Fruit fly (Drosophila melanogaster): ENCODE data around the gene SLIRP1.

Gene SLIRP1

DNA sequence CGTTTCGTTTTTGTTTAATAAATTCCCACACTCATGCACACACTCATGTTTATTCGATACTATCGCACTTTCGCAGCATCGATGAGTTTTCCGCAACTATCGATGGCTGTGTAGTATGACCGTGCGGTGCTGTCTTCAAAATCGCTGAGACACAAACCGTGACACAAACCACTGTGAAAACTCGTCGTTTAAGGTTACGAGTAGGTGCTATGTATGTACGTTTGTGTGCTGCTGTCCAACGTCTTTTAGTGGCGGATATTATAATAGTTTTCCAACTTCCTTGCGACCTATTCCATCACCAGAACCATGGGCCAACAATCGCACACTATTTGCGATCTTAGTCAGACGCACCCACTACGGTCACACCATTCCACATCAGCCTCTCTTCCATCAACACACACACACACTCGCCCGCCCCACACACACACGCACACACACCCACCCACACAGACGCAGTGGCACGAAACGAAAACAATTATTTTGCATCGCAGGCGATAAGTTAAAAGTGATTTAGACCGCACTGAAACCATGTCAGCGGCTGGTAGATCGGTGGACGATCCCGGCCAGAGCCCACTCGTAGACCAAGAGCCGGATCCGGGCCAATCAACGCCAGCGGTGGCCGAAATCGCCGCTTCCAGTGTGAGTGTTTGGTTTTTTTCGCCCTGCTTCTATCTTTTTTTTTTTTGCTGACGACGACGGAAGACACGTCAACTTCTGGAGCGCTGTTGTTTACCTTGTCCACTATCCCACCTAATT, 5.0 kb upstream of the SLIRP1 start, which contains the start of the genes Dd and CG1486 (continued):
- TF ChIP-seq bowl (GFP tag; IDR thresholded peaks at IDR 0.05) (no peak), CG16813 (GFP tag; IDR thresholded peaks at IDR 0.05; ENCODE audit: partially characterized antibody) (peak; percentile 92), CG12769 (tag; optimal IDR thresholded peaks at IDR 0.05) (no peak), CG30020 (tag; optimal IDR thresholded peaks at IDR 0.05) (peak; percentile 42), CG7271 (tag; optimal IDR thresholded peaks at IDR 0.05) (no peak), trem (tag; optimal IDR thresholded peaks at IDR 0.05) (peak; percentile 64), slou (GFP tag; optimal IDR thresholded peaks at IDR 0.05) (no peak), CG8089 (GFP tag; optimal IDR thresholded peaks at IDR 0.05) (no peak), bsh (GFP tag; optimal IDR thresholded peaks at IDR 0.05) (peak in 1 of 2 experiments; percentile 59), kni (GFP tag; optimal IDR thresholded peaks at IDR 0.05) (no peak), pros (GFP tag; optimal IDR thresholded peaks at IDR 0.05) (no peak), shn (GFP tag; optimal IDR thresholded peaks at IDR 0.05) (no peak), Dref (GFP tag; IDR thresholded peaks at IDR 0.05) (peak; percentile 74), Kr (GFP tag; optimal IDR thresholded peaks at IDR 0.05) (no peak), dmrt11E (tag; optimal IDR thresholded peaks at IDR 0.05) (peak; percentile 9), CG8944 (GFP tag; optimal IDR thresholded peaks at IDR 0.05) (no peak), nmo (GFP tag; optimal IDR thresholded peaks at IDR 0.05) (peak; percentile 76), dpn (GFP tag; optimal IDR thresholded peaks at IDR 0.05) (peak in 1 of 2 experiments; percentile 1), Ravus (GFP tag; IDR thresholded peaks at IDR 0.05) (no peak), CG18262 (tag; optimal IDR thresholded peaks at IDR 0.05) (no peak), CG34422 (GFP tag; IDR thresholded peaks at IDR 0.05) (no peak), CG1792 (GFP tag; optimal IDR thresholded peaks at IDR 0.05) (no peak), CG43689 (GFP tag; IDR thresholded peaks at IDR 0.05) (no peak), Doc2 (GFP tag; IDR thresholded peaks at IDR 0.05) (no peak), CG11695 (GFP tag; IDR thresholded peaks at IDR 0.05) (no peak), Side (GFP tag; optimal IDR thresholded peaks at IDR 0.05) (no peak), crol (GFP tag; IDR thresholded peaks at IDR 0.05) (no peak), C15 (GFP tag; IDR thresholded peaks at IDR 0.05) (no peak), nom (GFP tag; optimal IDR thresholded peaks at IDR 0.05) (peak; percentile 21), CG13123 (GFP tag; optimal IDR thresholded peaks at IDR 0.05) (no peak), Neu2 (GFP tag; optimal IDR thresholded peaks at IDR 0.05; ENCODE audit: borderline replicate concordance) (no peak), CG12299 (tag; optimal IDR thresholded peaks at IDR 0.05) (no peak), CG1603 (tag; optimal IDR thresholded peaks at IDR 0.05) (peak; percentile 79), dati (GFP tag; IDR thresholded peaks at IDR 0.05) (no peak), Mrtf (GFP tag; IDR thresholded peaks at IDR 0.05) (no peak), Fer3 (tag; optimal IDR thresholded peaks at IDR 0.05) (no peak), CG2129 (GFP tag; IDR thresholded peaks at IDR 0.05; ENCODE audit: partially characterized antibody) (peak; percentile 76), CG3847 (GFP tag; IDR thresholded peaks at IDR 0.05) (peak; percentile 42; the same call in 1 of the 2 replicates), CG17186 (GFP tag; optimal IDR thresholded peaks at IDR 0.05) (peak; percentile 92), cato (GFP tag; optimal IDR thresholded peaks at IDR 0.05; ENCODE audit: borderline replicate concordance) (no peak), Gsc (GFP tag; IDR thresholded peaks at IDR 0.05) (no peak), CG7987 (GFP tag; optimal IDR thresholded peaks at IDR 0.05) (no peak), PHDP (tag; optimal IDR thresholded peaks at IDR 0.05) (no peak), ato (GFP tag; IDR thresholded peaks at IDR 0.05; ENCODE audit: partially characterized antibody) (peak; percentile 70), Optix (GFP tag; IDR thresholded peaks at IDR 0.05) (no peak), peb (GFP tag; IDR thresholded peaks at IDR 0.05) (no peak), CG3065 (GFP tag; optimal IDR thresholded peaks at IDR 0.05) (no peak), BEAF-32 (GFP tag; optimal IDR thresholded peaks at IDR 0.05) (peak; percentile 98), Eip74EF (GFP tag; optimal IDR thresholded peaks at IDR 0.05) (no peak)

All from whole organism, embryonic.